Fruit fly (Drosophila melanogaster) whole organism, prepupa: ENCODE measurements around the gene CG43245.

Experiments used
- CG10669 ChIP-seq: fragments of 200-800 bp; sonication (Bioruptor generic); optimal IDR thresholded peaks from 3 replicates; lab custom pipeline; 2018; ENCODE audit warnings: missing biosample characterization, mild to moderate bottlenecking, missing genetic modification characterization, moderate library complexity
- CG11294 ChIP-seq: fragments of 200-800 bp; sonication (Bioruptor generic); IDR thresholded peaks from 2 replicates; pipeline ENCODE4 v1.3.6; 2022; ENCODE audit warnings: missing biosample characterization, missing genetic modification characterization
- CG16779 ChIP-seq: fragments of 200-800 bp; sonication (Bioruptor generic); optimal IDR thresholded peaks from 3 replicates; lab custom pipeline; 2017; ENCODE audit warnings: missing biosample characterization, mild to moderate bottlenecking, missing genetic modification characterization
- CG31627 ChIP-seq: fragments of 200-800 bp; sonication (Bioruptor generic); optimal IDR thresholded peaks from 3 replicates; lab custom pipeline; 2016; ENCODE audit warnings: missing biosample characterization, missing genetic modification characterization
- CG34406 ChIP-seq: fragments of 200-800 bp; sonication (Bioruptor generic); optimal IDR thresholded peaks from 3 replicates; lab custom pipeline; 2016; ENCODE audit warnings: missing biosample characterization, missing genetic modification characterization
- CG6854 ChIP-seq: fragments of 200-800 bp; sonication (Bioruptor generic); optimal IDR thresholded peaks from 2 replicates; lab custom pipeline; 2017; ENCODE audit warnings: missing biosample characterization, mild to moderate bottlenecking, missing genetic modification characterization
- Ets96B ChIP-seq: fragments of 200-800 bp; optimal IDR thresholded peaks from 2 replicates; lab custom pipeline; 2019; ENCODE audit warnings: missing biosample characterization, mild to moderate bottlenecking, missing genetic modification characterization, moderate library complexity
- Hr39 ChIP-seq: fragments of 200-800 bp; sonication (Bioruptor generic); optimal IDR thresholded peaks from 2 replicates; lab custom pipeline; 2016; ENCODE audit warnings: missing biosample characterization, missing genetic modification characterization
- dsx ChIP-seq: fragments of 200-800 bp; optimal IDR thresholded peaks from 3 replicates; lab custom pipeline; 2019; ENCODE audit warnings: missing biosample characterization, mild to moderate bottlenecking, missing genetic modification characterization, moderate library complexity; ENCODE audit not compliant: poor library complexity, severe bottlenecking
- fd85E ChIP-seq: fragments of 200-800 bp; sonication (Bioruptor generic); optimal IDR thresholded peaks from 3 replicates; lab custom pipeline; 2016; ENCODE audit warnings: missing biosample characterization, missing genetic modification characterization
- pdm3 ChIP-seq: fragments of 200-800 bp; sonication (Bioruptor generic); optimal IDR thresholded peaks from 3 replicates; lab custom pipeline; 2016; ENCODE audit warnings: missing biosample characterization, missing genetic modification characterization
- topi ChIP-seq: fragments of 200-800 bp; sonication (Bioruptor generic); optimal IDR thresholded peaks from 3 replicates; lab custom pipeline; 2016; ENCODE audit warnings: missing biosample characterization, missing genetic modification characterization

DNA sequence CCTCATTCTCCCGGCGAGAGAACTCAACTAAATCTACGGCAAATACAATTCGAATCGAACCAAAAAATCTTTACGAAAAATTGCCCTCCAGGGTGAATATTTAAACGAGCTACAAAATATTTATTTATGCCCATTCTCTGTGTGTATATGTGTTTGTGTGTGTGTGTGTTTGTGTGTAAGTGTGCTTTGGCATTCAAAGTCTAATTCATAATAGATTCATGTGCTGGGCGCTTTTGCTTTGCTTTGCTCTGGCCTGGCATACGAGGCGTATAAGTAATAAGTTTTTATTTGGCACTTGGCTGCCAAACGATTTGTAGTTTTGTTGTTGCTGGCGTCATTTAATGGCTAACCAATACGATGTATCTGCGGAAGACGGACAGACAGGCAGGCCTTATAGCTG is 24.3 kb upstream of the CG43245 start:
- TF ChIP-seq CG34406 (no peak), CG31627 (GFP tag; lab: Kevin White, UChicago) (no peak), CG11294 (no peak), pdm3 (GFP tag; lab: Kevin White, UChicago) (no peak), CG6854 (GFP tag; lab: Kevin White, UChicago) (no peak), dsx (GFP tag; lab: Kevin White, UChicago) (no peak), CG16779 (tag; lab: Kevin White, UChicago) (no peak), Hr39 (GFP tag; lab: Kevin White, UChicago) (no peak), fd85E (GFP tag; lab: Kevin White, UChicago) (no peak), topi (GFP tag; lab: Kevin White, UChicago) (no peak), CG10669 (no peak), Ets96B (no peak)
